Worm (Caenorhabditis elegans): ENCODE data around the gene ZK470.1.

ZK470.1 gene

ce11 chrX:4190537-4191144 is 27.1 kb downstream of the ZK470.1 start, which contains the start of gene vha-12 (continued):
- TF ChIP-seq F23B12.7 (tag; optimal IDR thresholded peaks at IDR 0.05; ENCODE audit: insufficient read depth) (peak; percentile 50), lsy-27 (tag; optimal IDR thresholded peaks at IDR 0.05; ENCODE audit: borderline replicate concordance, insufficient read depth) (no peak), sdz-38 (tag; optimal IDR thresholded peaks at IDR 0.05) (no peak), ztf-6 (GFP tag; IDR thresholded peaks at IDR 0.05) (no peak), ztf-28 (GFP tag; IDR thresholded peaks at IDR 0.05) (no peak), egl-44 (GFP tag; IDR thresholded peaks at IDR 0.05) (no peak), snpc-4 (GFP tag; optimal IDR thresholded peaks at IDR 0.05) (no peak), snpc-4 (tag; optimal IDR thresholded peaks at IDR 0.05) (peak in 1 of 4 experiments; percentile 54), nhr-90 (tag; optimal IDR thresholded peaks at IDR 0.05) (no peak), madf-6 (GFP tag; IDR thresholded peaks at IDR 0.05) (no peak), gei-17 (GFP tag; optimal IDR thresholded peaks at IDR 0.05) (peak; percentile 64), cebp-2 (GFP tag; IDR thresholded peaks at IDR 0.05) (no peak), aptf-3 (GFP tag; IDR thresholded peaks at IDR 0.05) (no peak), F52B5.7 (tag; optimal IDR thresholded peaks at IDR 0.05) (no peak), pha-4 (tag; optimal IDR thresholded peaks at IDR 0.05) (no peak), B0261.1 (tag; optimal IDR thresholded peaks at IDR 0.05) (no peak), lin-35 (GFP tag; optimal IDR thresholded peaks at IDR 0.05) (peak in 1 of 3 experiments; percentile 75), lin-26 (GFP tag; IDR thresholded peaks at IDR 0.05) (0 out of 2 replicates have a peak, but pooled peaks have one; percentile 57)

ce11 chrX:4192235-4192634 is 28.7 kb downstream of the ZK470.1 start:
- TF ChIP-seq F23B12.7 (tag; optimal IDR thresholded peaks at IDR 0.05; ENCODE audit: insufficient read depth) (no peak), ccch-3 (GFP tag; optimal IDR thresholded peaks at IDR 0.05) (no peak), ztf-3 (GFP tag; optimal IDR thresholded peaks at IDR 0.05) (no peak), dox-1 (GFP tag; IDR thresholded peaks at IDR 0.05) (no peak), mcd-1 (GFP tag; IDR thresholded peaks at IDR 0.05) (no peak), Y67H2A.10 (GFP tag; conservative IDR thresholded peaks at IDR 0.05) (no peak), F57A8.1 (GFP tag; optimal IDR thresholded peaks at IDR 0.05) (no peak), F57C9.4 (tag; optimal IDR thresholded peaks at IDR 0.05) (no peak), F37B4.10 (GFP tag; IDR thresholded peaks at IDR 0.05) (no peak), aptf-2 (GFP tag; conservative IDR thresholded peaks at IDR 0.05) (no peak), madf-10 (tag; optimal IDR thresholded peaks at IDR 0.05) (no peak), mel-28 (tag; optimal IDR thresholded peaks at IDR 0.05; ENCODE audit: borderline replicate concordance) (no peak)

DNA sequence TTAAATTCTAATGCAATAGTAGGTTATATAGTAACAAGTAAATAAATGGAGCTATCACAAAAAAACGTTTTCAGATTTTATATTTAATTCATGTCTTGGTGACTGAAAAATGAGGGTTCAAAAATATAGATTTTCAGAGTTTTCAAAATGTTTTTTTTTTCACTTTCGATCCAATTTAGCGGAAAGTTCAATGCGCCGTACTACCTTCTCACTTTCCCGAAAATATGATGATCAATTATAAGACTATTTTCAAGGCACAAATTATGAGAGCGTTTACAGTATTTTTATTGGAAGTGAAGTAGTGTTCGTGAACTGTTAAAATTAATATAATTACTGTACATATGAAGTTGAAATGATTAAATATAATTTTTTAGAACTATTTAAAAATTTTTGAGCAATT is 29.6 kb downstream of the ZK470.1 start:
- TF ChIP-seq ceh-58 (GFP tag; IDR thresholded peaks at IDR 0.05) (no peak), hrde-1 (tag; optimal IDR thresholded peaks at IDR 0.05; ENCODE audit: borderline replicate concordance) (no peak), nfya-2 (GFP tag; IDR thresholded peaks at IDR 0.05) (no peak), hlh-26 (GFP tag; conservative IDR thresholded peaks at IDR 0.05) (no peak), lin-40 (tag; optimal IDR thresholded peaks at IDR 0.05) (peak; percentile 68), egl-44 (GFP tag; IDR thresholded peaks at IDR 0.05) (no peak), dpff-1 (tag; optimal IDR thresholded peaks at IDR 0.05) (no peak), ztf-26 (tag; optimal IDR thresholded peaks at IDR 0.05) (peak; percentile 11), hmg-20 (GFP tag; IDR thresholded peaks at IDR 0.05) (no peak), aptf-2 (GFP tag; conservative IDR thresholded peaks at IDR 0.05) (no peak), F39B2.1 (GFP tag; IDR thresholded peaks at IDR 0.05) (no peak), lsy-27 (tag; optimal IDR thresholded peaks at IDR 0.05; ENCODE audit: borderline replicate concordance, insufficient read depth) (no peak), unc-130 (GFP tag; optimal IDR thresholded peaks at IDR 0.05) (no peak), fkh-3 (tag; optimal IDR thresholded peaks at IDR 0.05) (peak; percentile 60), K11D2.4 (GFP tag; IDR thresholded peaks at IDR 0.05) (no peak), nhr-179 (tag; optimal IDR thresholded peaks at IDR 0.05) (no peak), ztf-3 (GFP tag; optimal IDR thresholded peaks at IDR 0.05) (peak; percentile 22), nhr-80 (tag; optimal IDR thresholded peaks at IDR 0.05) (no peak), Y67H2A.10 (GFP tag; conservative IDR thresholded peaks at IDR 0.05) (no peak), tbp1 (GFP tag; optimal IDR thresholded peaks at IDR 0.05) (peak; percentile 18), sdz-38 (tag; optimal IDR thresholded peaks at IDR 0.05) (no peak), dpl-1 (GFP tag; optimal IDR thresholded peaks at IDR 0.05) (no peak), him-1 (tag; optimal IDR thresholded peaks at IDR 0.05) (no peak), dox-1 (GFP tag; IDR thresholded peaks at IDR 0.05) (no peak)

Data from whole organism, young adult.